Fruit fly (Drosophila melanogaster): Measurements from ENCODE around the gene Paip2.
A peak's percentile ranks its signal among the peaks of the same experiment; 100 is the strongest.

The Paip2 gene

dm6 chr3R:12985828-12986530 is 5.4 kb downstream of the Paip2 start, which contains the start of gene CG31342 (continued):
- TF ChIP-seq Hr51 (GFP tag; optimal IDR thresholded peaks at IDR 0.05) (no peak), CG11504 (tag; optimal IDR thresholded peaks at IDR 0.05) (no peak), CG4730 (GFP tag; IDR thresholded peaks at IDR 0.05) (no peak), dysf (GFP tag; IDR thresholded peaks at IDR 0.05) (no peak), Nf-YB (GFP tag; optimal IDR thresholded peaks at IDR 0.05) (no peak), gt (GFP tag; IDR thresholded peaks at IDR 0.05) (no peak), sisA (GFP tag; IDR thresholded peaks at IDR 0.05) (no peak), Neu2 (GFP tag; optimal IDR thresholded peaks at IDR 0.05; ENCODE audit: borderline replicate concordance) (no peak), pzg (GFP tag; optimal IDR thresholded peaks at IDR 0.05) (peak; percentile 44), CG15269 (tag; optimal IDR thresholded peaks at IDR 0.05) (no peak), CG17328 (GFP tag; IDR thresholded peaks at IDR 0.05) (no peak; the same call in 1 of the 2 replicates), Atf3 (GFP tag; optimal IDR thresholded peaks at IDR 0.05) (no peak), otp (GFP tag; IDR thresholded peaks at IDR 0.05) (peak; percentile 29; the same call in 1 of the 3 replicates), CG17361 (GFP tag; IDR thresholded peaks at IDR 0.05) (no peak), CG9727 (GFP tag; optimal IDR thresholded peaks at IDR 0.05) (no peak), CG34376 (GFP tag; optimal IDR thresholded peaks at IDR 0.05) (peak; percentile 38), ttk (GFP tag; IDR thresholded peaks at IDR 0.05) (no peak), sima (GFP tag; optimal IDR thresholded peaks at IDR 0.05) (no peak), HHEX (GFP tag; optimal IDR thresholded peaks at IDR 0.05) (no peak), CG3163 (GFP tag; optimal IDR thresholded peaks at IDR 0.05) (no peak), Sox100B (GFP tag; optimal IDR thresholded peaks at IDR 0.05) (no peak), CG4820 (GFP tag; optimal IDR thresholded peaks at IDR 0.05) (no peak), CG4360 (GFP tag; IDR thresholded peaks at IDR 0.05) (no peak), Pdp1 (GFP tag; optimal IDR thresholded peaks at IDR 0.05) (peak in 1 of 2 experiments; percentile 31), CG4282 (GFP tag; optimal IDR thresholded peaks at IDR 0.05) (no peak), Dip2 (GFP tag; IDR thresholded peaks at IDR 0.05) (no peak), nmo (GFP tag; optimal IDR thresholded peaks at IDR 0.05) (peak; percentile 68), so (GFP tag; IDR thresholded peaks at IDR 0.05) (0 out of 3 replicates have a peak, but pooled peaks have one; percentile 17), wdn (GFP tag; IDR thresholded peaks at IDR 0.05) (no peak), CG12219 (GFP tag; optimal IDR thresholded peaks at IDR 0.05) (no peak), ato (GFP tag; IDR thresholded peaks at IDR 0.05; ENCODE audit: partially characterized antibody) (peak; percentile 23; the same call in 1 of the 2 replicates), Ada2b (GFP tag; IDR thresholded peaks at IDR 0.05) (no peak), Fer2 (tag; optimal IDR thresholded peaks at IDR 0.05) (no peak), GATAe (GFP tag; conservative IDR thresholded peaks at IDR 0.05) (no peak), Doc3 (GFP tag; IDR thresholded peaks at IDR 0.05; ENCODE audit: partially characterized antibody) (peak; percentile 64), sug (tag; optimal IDR thresholded peaks at IDR 0.05) (peak; percentile 54), CG12744 (GFP tag; optimal IDR thresholded peaks at IDR 0.05) (no peak), Mrtf (GFP tag; IDR thresholded peaks at IDR 0.05) (no peak), psq (GFP tag; optimal IDR thresholded peaks at IDR 0.05) (no peak), CG17912 (GFP tag; optimal IDR thresholded peaks at IDR 0.05) (no peak), Rfx (GFP tag; IDR thresholded peaks at IDR 0.05) (peak; percentile 37; the same call in 1 of the 2 replicates), CG2712 (tag; optimal IDR thresholded peaks at IDR 0.05) (no peak), ro (GFP tag; IDR thresholded peaks at IDR 0.05) (no peak), Bteb2 (GFP tag; optimal IDR thresholded peaks at IDR 0.05) (peak; percentile 37), ken (GFP tag; IDR thresholded peaks at IDR 0.05) (no peak), zen2 (GFP tag; IDR thresholded peaks at IDR 0.05; ENCODE audit: partially characterized antibody) (peak; percentile 54; the same call in 1 of the 3 replicates), HLH54F (GFP tag; optimal IDR thresholded peaks at IDR 0.05) (no peak), Bgb (GFP tag; IDR thresholded peaks at IDR 0.05; ENCODE audit: partially characterized antibody) (peak; percentile 76), Abd-B (GFP tag; optimal IDR thresholded peaks at IDR 0.05) (no peak), Atf6 (GFP tag; IDR thresholded peaks at IDR 0.05) (peak; percentile 27; the same call in 1 of the 2 replicates)
